Fruit fly (Drosophila melanogaster) Kc167 (cell line): ENCODE measurements around the gene CG4168.

Source experiments
- Myc ChIP-seq: fragments of >200 bp; optimal IDR thresholded peaks from 2 replicates; lab custom pipeline; 2017; ENCODE audit warnings: missing external identifiers
- Sin3A ChIP-seq: fragments of >200 bp; optimal IDR thresholded peaks from 2 replicates; lab custom pipeline; 2018; ENCODE audit warnings: missing external identifiers
- h ChIP-seq: fragments of >200 bp; optimal IDR thresholded peaks from 3 replicates; lab custom pipeline; 2018; ENCODE audit warnings: missing external identifiers
- insv ChIP-seq: fragments of >200 bp; optimal IDR thresholded peaks from 3 replicates; lab custom pipeline; 2018; ENCODE audit warnings: missing external identifiers
- psq ChIP-seq: fragments of >200 bp; optimal IDR thresholded peaks from 2 replicates; lab custom pipeline; 2017; ENCODE audit warnings: missing external identifiers
- ttk ChIP-seq: sonication (Bioruptor generic); optimal IDR thresholded peaks from 2 replicates; lab custom pipeline; 2017; ENCODE audit warnings: missing external identifiers

Gene CG4168

DNA sequence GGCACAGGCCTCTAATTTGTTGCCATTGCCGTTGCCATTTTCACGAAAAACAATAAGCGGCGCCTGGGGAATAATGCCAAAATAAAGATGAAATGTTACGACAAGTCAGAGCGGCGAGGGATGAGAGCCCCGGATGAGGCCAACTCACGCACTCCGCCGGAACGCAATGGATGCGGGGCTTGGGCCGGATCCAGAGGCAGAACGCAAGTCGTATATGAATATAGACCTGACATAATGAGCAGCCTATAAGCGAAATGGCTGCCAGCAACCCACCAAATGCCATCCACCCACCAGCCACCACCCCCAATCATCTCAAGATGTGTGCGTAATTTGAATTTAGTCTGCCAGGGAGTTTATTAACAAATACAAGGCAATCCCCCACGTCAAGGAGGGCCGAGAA, 81.8 kb downstream of the CG4168 start:
- TF ChIP-seq psq (lab: Kevin White, UChicago) (no peak), ttk (no peak), Sin3A (lab: Kevin White, UChicago) (no peak), Myc (lab: Kevin White, UChicago) (no peak), insv (lab: Kevin White, UChicago) (no peak)

DNA sequence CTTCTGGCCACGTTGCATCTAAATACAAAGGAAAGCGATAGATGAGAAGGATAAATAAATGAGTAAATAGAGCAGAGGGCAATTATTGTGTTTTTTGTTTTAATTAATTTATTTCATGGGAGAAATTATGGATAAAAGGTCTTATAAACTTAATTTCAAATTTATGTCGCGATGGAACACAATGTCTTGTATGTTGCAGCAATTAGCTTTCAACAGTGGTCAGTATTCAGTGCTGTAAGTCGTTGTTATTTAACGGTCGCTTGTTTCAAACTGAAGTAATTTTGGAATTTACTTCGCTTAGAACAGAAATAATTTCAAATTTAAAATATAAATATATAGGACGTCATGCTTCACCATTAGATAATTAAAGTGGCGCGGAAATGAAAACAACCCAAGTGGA, 82.3 kb downstream of the CG4168 start:
- TF ChIP-seq Myc (lab: Kevin White, UChicago) (no peak), insv (lab: Kevin White, UChicago) (no peak), ttk (no peak), psq (lab: Kevin White, UChicago) (no peak), h (lab: Kevin White, UChicago) (no peak), Sin3A (lab: Kevin White, UChicago) (no peak)

DNA sequence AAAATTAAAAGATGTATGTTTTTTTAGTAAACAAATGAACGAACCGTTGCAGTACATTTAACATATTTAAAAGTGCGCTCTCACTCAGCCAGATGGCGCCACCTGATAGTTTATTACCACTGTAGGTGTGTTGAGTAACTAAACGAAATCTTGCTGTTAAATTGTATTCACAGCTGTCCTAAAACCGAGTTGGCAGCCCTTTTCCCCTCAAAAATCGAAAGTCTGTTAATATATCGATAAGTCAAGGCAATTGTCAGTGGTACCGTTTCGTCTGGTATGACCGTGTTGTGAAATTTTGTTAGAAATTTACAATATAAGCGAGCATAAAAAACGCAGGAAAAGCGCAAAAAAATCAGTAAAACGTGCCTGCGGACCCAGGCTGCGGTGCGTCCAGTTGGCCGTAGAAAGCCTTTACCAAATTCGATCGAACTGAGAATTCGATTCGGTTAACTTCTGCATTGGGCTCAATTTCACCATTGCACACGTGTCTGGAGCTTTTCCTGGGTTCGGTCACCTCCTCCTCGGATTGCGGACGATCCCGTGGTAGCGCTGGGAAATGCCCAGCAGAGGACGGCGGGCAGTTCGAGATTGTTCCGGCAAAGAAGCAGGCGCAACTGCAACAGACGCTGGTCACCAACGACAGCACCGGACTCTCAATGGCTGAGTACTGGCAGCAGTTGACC, 86.9 kb downstream of the CG4168 start, which contains the start of gene stc:
TSS of gene stc (plus strand) at position 247 of the 683 bp plus-strand sequence.
- TF ChIP-seq psq (lab: Kevin White, UChicago) (no peak), h (lab: Kevin White, UChicago) (no peak), Myc (lab: Kevin White, UChicago) (no peak), Sin3A (lab: Kevin White, UChicago) (no peak)
